Worm (Caenorhabditis elegans): Measurements from ENCODE around the gene F42A8.1.

DNA sequence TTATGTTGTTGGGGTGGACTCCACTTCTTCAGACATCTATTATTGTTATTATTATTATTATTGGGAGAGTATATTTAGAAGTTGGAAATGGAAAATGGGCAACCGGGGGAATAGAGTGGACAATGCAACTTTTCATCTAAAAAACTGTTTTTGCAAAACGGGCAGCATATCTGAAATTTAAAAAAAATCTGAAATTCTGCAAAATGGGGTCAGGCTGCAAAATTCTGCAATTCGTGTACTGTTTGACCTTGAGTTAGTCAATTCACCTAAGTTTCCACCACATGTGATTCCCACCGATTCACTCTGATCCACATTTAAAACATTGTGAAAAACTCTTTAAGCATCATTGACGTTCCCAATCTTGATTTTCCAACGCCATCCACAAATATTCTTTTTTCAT lies 26.6 kb upstream of the F42A8.1 start, which contains the start of gene C06C3.4:
- TF ChIP-seq nhr-10 (tag; optimal IDR thresholded peaks at IDR 0.05) (no peak), lin-11 (tag; optimal IDR thresholded peaks at IDR 0.05) (no peak), zag-1 (tag; optimal IDR thresholded peaks at IDR 0.05) (no peak)

All from whole organism, L2 larva.